Worm (Caenorhabditis elegans) whole organism, late embryonic: Measurements from ENCODE around the gene lin-56.

ENCODE experiments used
- T23F11.4 ChIP-seq: fragments of 200-800 bp; sonication (Bioruptor generic); optimal IDR thresholded peaks from 2 replicates; lab custom pipeline; 2018; ENCODE audit warnings: mild to moderate bottlenecking, missing genetic modification characterization, missing compliant biosample characterization
- odd-2 ChIP-seq: sonication (generic microtip); optimal IDR thresholded peaks from 2 replicates; lab custom pipeline; 2017; ENCODE audit warnings: antibody characterized with exemption, mild to moderate bottlenecking, missing genetic modification characterization, missing compliant biosample characterization
- pqm-1 ChIP-seq: sonication (generic microtip); optimal IDR thresholded peaks from 2 replicates; lab custom pipeline; 2016; ENCODE audit warnings: missing genetic modification characterization, missing compliant biosample characterization
- rnt-1 ChIP-seq: sonication (generic microtip); optimal IDR thresholded peaks from 2 replicates; lab custom pipeline; 2016; ENCODE audit warnings: missing genetic modification characterization, missing compliant biosample characterization

DNA sequence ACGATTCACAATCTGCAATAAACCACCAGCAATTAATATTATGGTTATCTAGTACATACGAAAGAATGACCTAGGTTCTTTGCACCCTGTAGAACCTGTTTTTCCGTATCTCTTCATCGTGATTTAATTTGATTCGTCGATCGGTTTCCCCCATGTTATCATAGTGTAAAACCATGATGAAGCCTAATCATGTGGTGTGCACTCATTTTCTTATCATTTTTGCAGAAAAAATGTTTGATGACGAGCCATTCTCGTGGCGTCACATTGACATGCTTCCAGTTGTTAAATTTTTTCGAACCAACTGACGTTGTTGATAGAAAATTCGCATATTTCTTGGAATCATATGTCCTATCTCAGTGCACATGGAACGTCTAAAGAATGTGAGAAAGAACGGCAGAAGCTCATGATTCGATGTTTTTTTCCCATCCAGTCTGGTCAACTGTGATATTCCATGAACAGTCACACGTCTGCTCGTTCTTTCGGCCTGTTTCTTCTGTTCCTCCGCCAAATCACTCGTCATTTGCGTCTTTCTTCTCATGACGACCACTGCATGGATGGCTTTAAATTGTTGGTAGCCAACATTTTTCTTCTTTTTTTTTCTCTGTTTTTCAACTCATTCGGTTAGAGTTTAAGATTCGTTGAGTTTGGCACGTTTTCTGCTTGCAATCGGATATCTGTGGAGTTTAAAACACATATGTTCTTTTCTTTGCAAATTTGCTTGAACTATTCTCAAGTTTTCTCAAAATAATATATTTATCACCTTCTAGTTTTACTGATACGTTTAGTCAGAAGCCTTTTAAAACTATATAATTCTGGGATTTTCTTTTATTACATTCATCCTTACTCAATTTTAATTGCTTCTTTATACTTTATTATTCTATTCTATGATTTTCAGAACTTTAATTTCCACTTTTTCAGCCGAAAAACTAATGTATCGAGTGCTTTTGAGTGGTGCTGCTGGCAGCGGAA is 2.2 kb upstream of the lin-56 start, which contains the start of gene ZK673.2:
- TF ChIP-seq pqm-1 (tag; lab: Kevin White, UChicago), result no peak
- no peak for TF ChIP-seq odd-2
- no peak for TF ChIP-seq T23F11.4 (GFP tag; lab: Kevin White, UChicago)
- no peak for TF ChIP-seq rnt-1 (tag; lab: Kevin White, UChicago)
